Fruit fly (Drosophila melanogaster) whole organism, embryonic: Measurements from ENCODE around the gene stas.

ENCODE experiments used
- BEAF-32 ChIP-seq: fragments of 200-800 bp; sonication (Bioruptor generic); optimal IDR thresholded peaks from 3 replicates; lab custom pipeline; 2017; ENCODE audit warnings: missing biosample characterization, missing genetic modification characterization, mild to moderate bottlenecking, moderate library complexity, missing genetic modification reagents
- C15 ChIP-seq: fragments of 200-800 bp; sonication (Bioruptor generic); IDR thresholded peaks from 3 replicates; pipeline ENCODE4 v1.3.6; 2022; ENCODE audit warnings: missing biosample characterization, missing genetic modification characterization
- CG11093 ChIP-seq: fragments of 200-800 bp; sonication (Bioruptor generic); IDR thresholded peaks from 3 replicates; pipeline ENCODE4 v1.3.6; 2022; ENCODE audit warnings: missing biosample characterization, missing genetic modification characterization
- CG12744 ChIP-seq: fragments of 200-800 bp; sonication (Bioruptor generic); optimal IDR thresholded peaks from 2 replicates; lab custom pipeline; 2016; ENCODE audit warnings: missing biosample characterization, missing genetic modification characterization
- CG14965 ChIP-seq: fragments of 200-800 bp; sonication (Bioruptor generic); optimal IDR thresholded peaks from 2 replicates; lab custom pipeline; 2016; ENCODE audit warnings: missing biosample characterization, missing genetic modification characterization, borderline replicate concordance
- CG16779 ChIP-seq: fragments of 200-800 bp; sonication (Bioruptor generic); IDR thresholded peaks from 2 replicates; pipeline ENCODE4 v1.3.6; 2022; ENCODE audit warnings: missing biosample characterization, missing genetic modification characterization
- CG16815 ChIP-seq: fragments of 200-800 bp; sonication (Bioruptor generic); optimal IDR thresholded peaks from 3 replicates; lab custom pipeline; 2017; ENCODE audit warnings: missing biosample characterization, mild to moderate bottlenecking, missing genetic modification characterization
- CG2120 ChIP-seq: fragments of 200-800 bp; sonication (Bioruptor generic); optimal IDR thresholded peaks from 3 replicates; lab custom pipeline; 2016; ENCODE audit warnings: missing biosample characterization, missing genetic modification characterization
- CG2712 ChIP-seq: fragments of 200-800 bp; optimal IDR thresholded peaks from 3 replicates; lab custom pipeline; 2019; ENCODE audit warnings: missing biosample characterization, mild to moderate bottlenecking, missing genetic modification characterization, moderate library complexity
- CG30431 ChIP-seq: fragments of 200-800 bp; sonication (Bioruptor generic); optimal IDR thresholded peaks from 2 replicates; lab custom pipeline; 2017; ENCODE audit warnings: missing biosample characterization, missing genetic modification characterization
- CG3065 ChIP-seq: fragments of 200-800 bp; sonication (Bioruptor generic); optimal IDR thresholded peaks from 2 replicates; lab custom pipeline; 2016; ENCODE audit warnings: missing biosample characterization, missing genetic modification characterization
- CG31224 ChIP-seq: fragments of 200-800 bp; sonication (Bioruptor generic); IDR thresholded peaks from 2 replicates; pipeline ENCODE4 v1.3.6; 2022; ENCODE audit warnings: missing biosample characterization, missing genetic modification characterization
- CG34224 ChIP-seq: fragments of 200-800 bp; sonication (Bioruptor generic); IDR thresholded peaks from 3 replicates; pipeline ENCODE4 v1.3.6; 2022; ENCODE audit warnings: missing biosample characterization, missing genetic modification characterization; ENCODE audit not compliant: partially characterized antibody
- CG3726 ChIP-seq: fragments of 200-800 bp; sonication (Bioruptor generic); IDR thresholded peaks from 3 replicates; pipeline ENCODE4, ENCODE4 v1.3.6; 2022; ENCODE audit warnings: missing biosample characterization, missing genetic modification characterization
- CG7786 ChIP-seq: fragments of 200-800 bp; sonication (Bioruptor generic); optimal IDR thresholded peaks from 2 replicates; lab custom pipeline; 2016; ENCODE audit warnings: missing biosample characterization, missing genetic modification characterization
- D19B ChIP-seq: fragments of 200-800 bp; sonication (Bioruptor generic); optimal IDR thresholded peaks from 2 replicates; lab custom pipeline; 2017; ENCODE audit warnings: missing biosample characterization, mild to moderate bottlenecking, missing genetic modification characterization
- Dek ChIP-seq: fragments of 200-800 bp; sonication (Bioruptor generic); optimal IDR thresholded peaks from 3 replicates; lab custom pipeline; 2019; ENCODE audit warnings: missing biosample characterization, mild to moderate bottlenecking, missing genetic modification characterization, moderate library complexity
- Dll ChIP-seq: fragments of 200-800 bp; sonication (Bioruptor generic); IDR thresholded peaks from 4 replicates; pipeline ENCODE4 v1.3.6; 2022; ENCODE audit warnings: missing biosample characterization, missing genetic modification characterization; ENCODE audit not compliant: partially characterized antibody
- Doc3 ChIP-seq: fragments of 200-800 bp; sonication (Bioruptor generic); IDR thresholded peaks from 3 replicates; pipeline ENCODE4 v1.3.6; 2022; ENCODE audit warnings: missing biosample characterization, missing genetic modification characterization; ENCODE audit not compliant: partially characterized antibody
- Dp ChIP-seq: fragments of 200-800 bp; sonication (Bioruptor generic); optimal IDR thresholded peaks from 2 replicates; lab custom pipeline; 2018; ENCODE audit warnings: missing biosample characterization, mild to moderate bottlenecking, missing genetic modification characterization, moderate library complexity
- Ets97D ChIP-seq: fragments of 200-800 bp; sonication (Bioruptor generic); optimal IDR thresholded peaks from 3 replicates; lab custom pipeline; 2016; ENCODE audit warnings: missing biosample characterization, missing genetic modification characterization
- HmgZ ChIP-seq: fragments of 200-800 bp; sonication (Bioruptor generic); optimal IDR thresholded peaks from 2 replicates; lab custom pipeline; 2018; ENCODE audit warnings: missing biosample characterization, mild to moderate bottlenecking, missing genetic modification characterization
- Hsf ChIP-seq: fragments of 200-800 bp; sonication (Bioruptor generic); optimal IDR thresholded peaks from 3 replicates; lab custom pipeline; 2016; ENCODE audit warnings: missing biosample characterization, missing genetic modification characterization
- Mad ChIP-seq: fragments of 200-800 bp; sonication (Bioruptor generic); optimal IDR thresholded peaks from 2 replicates; lab custom pipeline; 2016; ENCODE audit warnings: missing biosample characterization, missing genetic modification characterization
- Max ChIP-seq: fragments of 200-800 bp; sonication (Bioruptor generic); optimal IDR thresholded peaks from 2 replicates; lab custom pipeline; 2016; ENCODE audit warnings: missing biosample characterization, mild to moderate bottlenecking, missing genetic modification characterization
- Med ChIP-seq: fragments of 200-800 bp; sonication (Bioruptor generic); peaks from one replicate; lab custom pipeline; 2016; ENCODE audit warnings: missing biosample characterization, missing genetic modification characterization, mild to moderate bottlenecking, inconsistent platforms, moderate library complexity
- Neu2 ChIP-seq: fragments of 200-800 bp; sonication (Bioruptor generic); optimal IDR thresholded peaks from 3 replicates; lab custom pipeline; 2016; ENCODE audit warnings: missing biosample characterization, missing genetic modification characterization, borderline replicate concordance
- NfI ChIP-seq: fragments of 200-800 bp; sonication (Bioruptor generic); optimal IDR thresholded peaks from 3 replicates; lab custom pipeline; 2018; ENCODE audit warnings: missing biosample characterization, mild to moderate bottlenecking, missing genetic modification characterization, moderate library complexity
- PHDP ChIP-seq: fragments of 200-800 bp; sonication (Bioruptor generic); optimal IDR thresholded peaks from 3 replicates; lab custom pipeline; 2018; ENCODE audit warnings: missing biosample characterization, mild to moderate bottlenecking, missing genetic modification characterization, moderate library complexity
- Scr ChIP-seq: fragments of 200-800 bp; sonication (Bioruptor generic); IDR thresholded peaks from 2 replicates; pipeline ENCODE4 v1.3.6; 2022; ENCODE audit warnings: missing biosample characterization, missing genetic modification characterization; ENCODE audit not compliant: partially characterized antibody
- Sin3A ChIP-seq: fragments of >200 bp; optimal IDR thresholded peaks from 2 replicates; lab custom pipeline; 2018
- Spps ChIP-seq: fragments of 200-800 bp; sonication (Bioruptor generic); optimal IDR thresholded peaks from 2 replicates; lab custom pipeline; 2018; ENCODE audit warnings: missing biosample characterization, mild to moderate bottlenecking, missing genetic modification characterization
- Trl ChIP-seq, 3 experiments: fragments of >200 bp in 2 of 3; fragments of 200-800 bp in 1 of 3; sonication (Bioruptor generic) in 1 of 3; optimal IDR thresholded peaks; 2 replicates in 1 of 3; 3 replicates in 2 of 3; lab custom pipeline; 2016 to 2017; ENCODE audit warnings: missing biosample characterization in 1 of 3, missing genetic modification characterization in 1 of 3
- btn ChIP-seq: fragments of 200-800 bp; sonication (Bioruptor generic); optimal IDR thresholded peaks from 2 replicates; lab custom pipeline; 2016; ENCODE audit warnings: missing biosample characterization, missing genetic modification characterization
- emc ChIP-seq: fragments of 200-800 bp; sonication (Bioruptor generic); optimal IDR thresholded peaks from 2 replicates; lab custom pipeline; 2016; ENCODE audit warnings: missing biosample characterization, missing genetic modification characterization
- fd102C ChIP-seq: fragments of 200-800 bp; sonication (Bioruptor generic); optimal IDR thresholded peaks from 2 replicates; lab custom pipeline; 2018; ENCODE audit warnings: missing biosample characterization, mild to moderate bottlenecking, missing genetic modification characterization, moderate library complexity
- grau ChIP-seq: fragments of 200-800 bp; optimal IDR thresholded peaks from 3 replicates; lab custom pipeline; 2019; ENCODE audit warnings: missing biosample characterization, mild to moderate bottlenecking, missing genetic modification characterization, moderate library complexity
- gsb-n ChIP-seq: fragments of 200-800 bp; sonication (Bioruptor generic); optimal IDR thresholded peaks from 3 replicates; lab custom pipeline; 2018; ENCODE audit warnings: missing biosample characterization, mild to moderate bottlenecking, missing genetic modification characterization
- hkb ChIP-seq, 2 experiments: fragments of 200-800 bp in 1 of 2; fragments of >200 bp in 1 of 2; sonication (Bioruptor generic) in 1 of 2; IDR thresholded peaks in 1 of 2; optimal IDR thresholded peaks in 1 of 2; 2 replicates each; pipeline versions ENCODE4 v1.3.6 to Lab custom; 2017 to 2022; ENCODE audit warnings: missing biosample characterization in 1 of 2, missing genetic modification characterization in 1 of 2
- jumu ChIP-seq: fragments of 200-800 bp; sonication (Bioruptor generic); optimal IDR thresholded peaks from 3 replicates; lab custom pipeline; 2016; ENCODE audit warnings: missing biosample characterization, missing genetic modification characterization
- lola ChIP-seq, 3 experiments: fragments of >200 bp in 2 of 3; fragments of 200-800 bp in 1 of 3; sonication (Bioruptor generic) in 1 of 3; optimal IDR thresholded peaks; 2 replicates each; lab custom pipeline; 2017 to 2019; ENCODE audit warnings: missing biosample characterization in 3 of 3, missing genetic modification characterization in 3 of 3, mild to moderate bottlenecking in 1 of 3, moderate library complexity in 1 of 3
- lov ChIP-seq, 2 experiments: fragments of 200-800 bp in 1 of 2; fragments of >200 bp in 1 of 2; sonication (Bioruptor generic) in 1 of 2; IDR thresholded peaks in 1 of 2; optimal IDR thresholded peaks in 1 of 2; 2 replicates in 1 of 2; 3 replicates in 1 of 2; pipeline versions ENCODE4 v1.3.6 to Lab custom; 2017 to 2022; ENCODE audit warnings: missing biosample characterization in 1 of 2, missing genetic modification characterization in 1 of 2
- peb ChIP-seq: fragments of 200-800 bp; sonication (Bioruptor generic); IDR thresholded peaks from 2 replicates; pipeline ENCODE4 v1.3.6; 2022; ENCODE audit warnings: missing biosample characterization, missing genetic modification characterization
- phol ChIP-seq: fragments of 200-800 bp; sonication (Bioruptor generic); optimal IDR thresholded peaks from 3 replicates; lab custom pipeline; 2018; ENCODE audit warnings: missing biosample characterization, mild to moderate bottlenecking, missing genetic modification characterization, moderate library complexity
- psq ChIP-seq: fragments of 200-800 bp; sonication (Bioruptor generic); optimal IDR thresholded peaks from 2 replicates; lab custom pipeline; 2017; ENCODE audit warnings: missing biosample characterization, missing genetic modification characterization
- ranshi ChIP-seq: fragments of 200-800 bp; sonication (Bioruptor generic); IDR thresholded peaks from 2 replicates; pipeline ENCODE4 v1.3.6; 2022; ENCODE audit warnings: missing biosample characterization, missing genetic modification characterization
- scrt ChIP-seq: fragments of 200-800 bp; sonication (Bioruptor generic); optimal IDR thresholded peaks from 2 replicates; lab custom pipeline; 2018; ENCODE audit warnings: missing biosample characterization, mild to moderate bottlenecking, missing genetic modification characterization, moderate library complexity
- stwl ChIP-seq: fragments of 200-800 bp; sonication (Bioruptor generic); optimal IDR thresholded peaks from 3 replicates; lab custom pipeline; 2018; ENCODE audit warnings: missing biosample characterization, mild to moderate bottlenecking, missing genetic modification characterization, moderate library complexity
- vnd ChIP-seq: fragments of 200-800 bp; sonication (Bioruptor generic); IDR thresholded peaks from 3 replicates; pipeline ENCODE4 v1.3.6; 2022; ENCODE audit warnings: missing biosample characterization, missing genetic modification characterization; ENCODE audit not compliant: partially characterized antibody

The stas gene

dm6 chrX:17636001-17636400 is 8.3 kb upstream of the stas start, which contains the start of the genes CG8289 and CG5800 (continued):
- TF ChIP-seq CG16815 (GFP tag; lab: Kevin White, UChicago), result no peak
- peak; percentile 38 for TF ChIP-seq phol
- no peak for TF ChIP-seq CG7786 (GFP tag; lab: Kevin White, UChicago)
- no peak for TF ChIP-seq lov (optimal IDR thresholded peaks at IDR 0.05; lab: Kevin White, UChicago)
- TF ChIP-seq lov (GFP tag; IDR thresholded peaks at IDR 0.05; lab: Robert Waterston, UW), result no peak
- no peak for TF ChIP-seq CG3726 (GFP tag; lab: Robert Waterston, UW)
- TF ChIP-seq Dll (GFP tag; lab: Robert Waterston, UW), result peak; percentile 80
- no peak for TF ChIP-seq Spps (tag; lab: Kevin White, UChicago)
- no peak for TF ChIP-seq Trl (optimal IDR thresholded peaks at IDR 0.05; lab: Kevin White, UChicago)
- TF ChIP-seq Trl (GFP tag; optimal IDR thresholded peaks at IDR 0.05; lab: Kevin White, UChicago), result no peak
- TF ChIP-seq Dp (GFP tag; lab: Kevin White, UChicago), result peak; percentile 49
- TF ChIP-seq emc (GFP tag; lab: Kevin White, UChicago), result no peak
- TF ChIP-seq Max (GFP tag; lab: Kevin White, UChicago), result peak; percentile 34
- peak; percentile 69 for TF ChIP-seq CG34224
- peak; percentile 64 for TF ChIP-seq scrt
- no peak for TF ChIP-seq D19B (GFP tag; lab: Kevin White, UChicago)
- peak; percentile 61 for TF ChIP-seq Doc3 (GFP tag; lab: Robert Waterston, UW)
- peak; percentile 25 for TF ChIP-seq HmgZ (tag; lab: Kevin White, UChicago)
- TF ChIP-seq Hsf (GFP tag; lab: Kevin White, UChicago), result no peak
- TF ChIP-seq CG2712 (tag; lab: Kevin White, UChicago), result peak; percentile 63
- TF ChIP-seq fd102C (GFP tag; lab: Kevin White, UChicago), result no peak
- TF ChIP-seq CG31224 (GFP tag; lab: Robert Waterston, UW), result no peak
- no peak for TF ChIP-seq hkb (optimal IDR thresholded peaks at IDR 0.05; lab: Kevin White, UChicago)
- no peak for TF ChIP-seq hkb (GFP tag; IDR thresholded peaks at IDR 0.05; lab: Robert Waterston, UW)
- peak; percentile 19 for TF ChIP-seq Ets97D
- TF ChIP-seq CG30431 (GFP tag; lab: Kevin White, UChicago), result no peak
- no peak for TF ChIP-seq PHDP
- TF ChIP-seq Scr (GFP tag; lab: Robert Waterston, UW), result peak; percentile 69
- no peak for TF ChIP-seq C15 (GFP tag; lab: Robert Waterston, UW)
- TF ChIP-seq CG3065 (GFP tag; lab: Kevin White, UChicago), result no peak
- TF ChIP-seq Mad, result no peak
- TF ChIP-seq CG16779, result no peak
- TF ChIP-seq vnd (GFP tag; lab: Robert Waterston, UW), result peak; percentile 54
- TF ChIP-seq btn, result no peak
- TF ChIP-seq Sin3A (lab: Kevin White, UChicago), result no peak
- TF ChIP-seq CG2120, result peak; percentile 10
- TF ChIP-seq NfI, result peak; percentile 13
- no peak for TF ChIP-seq Neu2 (GFP tag; lab: Kevin White, UChicago)
- no peak for TF ChIP-seq CG11093 (GFP tag; lab: Robert Waterston, UW)
- no peak for TF ChIP-seq jumu
- no peak for TF ChIP-seq gsb-n (tag; lab: Kevin White, UChicago)
- TF ChIP-seq Med (GFP tag; lab: Kevin White, UChicago), result peak; percentile 59
- no peak for TF ChIP-seq ranshi
- TF ChIP-seq CG14965 (GFP tag; lab: Kevin White, UChicago), result no peak
- TF ChIP-seq CG12744, result no peak
- TF ChIP-seq lola (GFP tag; optimal IDR thresholded peaks at IDR 0.05; lab: Kevin White, UChicago), result peak in 1 of 3 experiments; percentile 1
- TF ChIP-seq stwl (tag; lab: Kevin White, UChicago), result peak; percentile 38
- peak; percentile 71 for TF ChIP-seq BEAF-32 (GFP tag; lab: Kevin White, UChicago)
- no peak for TF ChIP-seq peb (GFP tag; lab: Robert Waterston, UW)
- TF ChIP-seq grau (tag; lab: Kevin White, UChicago), result no peak
- TF ChIP-seq Dek (tag; lab: Kevin White, UChicago), result no peak
- TF ChIP-seq psq (GFP tag; lab: Kevin White, UChicago), result no peak
